Worm (Caenorhabditis elegans) whole organism, late embryonic: ENCODE results near the gene dpf-1.

Experiments used
- F13H6.1 ChIP-seq: sonication (generic microtip); optimal IDR thresholded peaks from 2 replicates; lab custom pipeline; 2016; ENCODE audit warnings: missing genetic modification characterization, missing compliant biosample characterization
- T23F11.4 ChIP-seq: fragments of 200-800 bp; sonication (Bioruptor generic); optimal IDR thresholded peaks from 2 replicates; lab custom pipeline; 2018; ENCODE audit warnings: mild to moderate bottlenecking, missing genetic modification characterization, missing compliant biosample characterization
- ama-1 ChIP-seq: fragments of 150-350 bp; optimal IDR thresholded peaks from 2 replicates; lab custom pipeline; 2014
- ceh-19 ChIP-seq: fragments of 200-800 bp; sonication (Bioruptor generic); optimal IDR thresholded peaks from 2 replicates; lab custom pipeline; 2018; ENCODE audit warnings: mild to moderate bottlenecking, missing genetic modification characterization, missing compliant biosample characterization
- ceh-2 ChIP-seq: sonication (generic microtip); optimal IDR thresholded peaks from 2 replicates; lab custom pipeline; 2016; ENCODE audit warnings: missing genotype, missing genetic modification characterization, missing compliant biosample characterization
- ceh-6 ChIP-seq: fragments of 200-800 bp; sonication (Bioruptor generic); optimal IDR thresholded peaks from 2 replicates; lab custom pipeline; 2018; ENCODE audit warnings: mild to moderate bottlenecking, missing genetic modification characterization, missing compliant biosample characterization
- dmd-4 ChIP-seq: sonication (generic microtip); optimal IDR thresholded peaks from 2 replicates; lab custom pipeline; 2016; ENCODE audit warnings: borderline replicate concordance, missing genetic modification characterization, missing compliant biosample characterization
- ets-4 ChIP-seq: sonication (generic microtip); optimal IDR thresholded peaks from 2 replicates; lab custom pipeline; 2016; ENCODE audit warnings: missing genetic modification characterization, missing compliant biosample characterization
- lim-6 ChIP-seq: sonication (generic microtip); optimal IDR thresholded peaks from 2 replicates; lab custom pipeline; 2016; ENCODE audit warnings: missing genetic modification characterization, missing compliant biosample characterization
- mec-3 ChIP-seq: sonication (generic microtip); optimal IDR thresholded peaks from 2 replicates; lab custom pipeline; 2016; ENCODE audit warnings: borderline replicate concordance, missing genetic modification characterization, missing compliant biosample characterization
- nfya-1 ChIP-seq: sonication (generic microtip); optimal IDR thresholded peaks from 2 replicates; lab custom pipeline; 2017; ENCODE audit warnings: missing genetic modification characterization, mild to moderate bottlenecking, missing compliant biosample characterization, antibody characterized with exemption, moderate library complexity
- npax-4 ChIP-seq: sonication (generic microtip); optimal IDR thresholded peaks from 2 replicates; lab custom pipeline; 2016; ENCODE audit warnings: missing genetic modification characterization, missing compliant biosample characterization
- pha-2 ChIP-seq: sonication (generic microtip); optimal IDR thresholded peaks from 2 replicates; lab custom pipeline; 2017; ENCODE audit warnings: mild to moderate bottlenecking, missing genetic modification characterization, missing compliant biosample characterization
- pha-4 ChIP-seq: fragments of 150-350 bp; optimal IDR thresholded peaks from 2 replicates; lab custom pipeline; 2018; ENCODE audit warnings: missing biosample characterization, missing genetic modification reagents, missing genetic modification characterization

DNA sequence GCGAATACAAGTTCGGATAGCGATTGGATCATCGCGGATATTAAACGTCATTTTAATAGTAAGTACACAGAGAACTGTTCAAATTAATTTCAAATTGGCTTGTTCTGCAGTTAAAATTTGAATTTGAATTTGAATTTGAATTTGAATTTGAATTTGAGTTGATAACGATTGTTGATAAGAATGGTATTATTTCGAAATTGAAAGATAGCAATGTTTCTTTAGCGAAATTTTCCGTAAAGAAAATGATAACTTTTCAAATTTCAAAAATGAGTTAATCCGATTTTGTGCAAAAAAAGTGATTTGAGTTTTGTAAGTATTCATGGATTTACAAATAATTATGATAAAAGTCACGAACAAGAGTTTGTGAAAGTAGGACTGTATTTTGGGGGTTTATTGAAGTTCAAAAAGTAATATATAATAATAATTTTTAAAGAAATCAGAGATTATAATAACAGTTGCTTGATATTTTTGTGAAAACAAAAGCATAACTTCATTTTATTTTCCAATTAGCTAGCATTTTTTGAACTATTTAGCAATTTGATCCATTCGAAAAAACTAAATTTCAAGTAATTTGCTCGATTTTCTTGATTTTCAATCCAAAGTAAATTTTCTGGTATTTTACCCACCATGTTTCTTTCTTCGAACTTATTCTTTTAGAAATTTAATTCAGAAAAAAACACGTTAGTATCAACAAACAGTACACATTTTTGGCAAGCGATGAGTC is 45.6 kb upstream of the dpf-1 start, which contains the start of gene Y36E3A.2:
- TF ChIP-seq T23F11.4 (no peak), ama-1 (lab: Kevin White, UChicago) (no peak), dmd-4 (tag; lab: Kevin White, UChicago) (no peak), nfya-1 (tag; lab: Kevin White, UChicago) (no peak), pha-4 (tag; lab: Kevin White, UChicago) (no peak), pha-2 (tag; lab: Kevin White, UChicago) (no peak), mec-3 (no peak), npax-4 (tag; lab: Kevin White, UChicago) (no peak), ets-4 (no peak), ceh-2 (tag; lab: Kevin White, UChicago) (no peak), F13H6.1 (tag; lab: Kevin White, UChicago) (no peak), lim-6 (no peak), ceh-6 (no peak), ceh-19 (GFP tag; lab: Kevin White, UChicago) (no peak)
